Worm (Caenorhabditis elegans) whole organism, midembryonic: ENCODE measurements around the gene str-190.
"Not testable (repeated sequence)": the region's sequence is repeated elsewhere in the genome, so short reads cannot be mapped to it uniquely, and the experiment has no call there.

Experiments used
- T22C8.4 ChIP-seq: fragments of 200-800 bp; sonication (Bioruptor generic); IDR thresholded peaks from 2 replicates; pipeline ENCODE4 v1.3.6; 2022; ENCODE audit warnings: missing genetic modification characterization, missing compliant biosample characterization
- cog-1 ChIP-seq: sonication (generic microtip); optimal IDR thresholded peaks from 2 replicates; lab custom pipeline; 2016; ENCODE audit warnings: missing genetic modification characterization, missing compliant biosample characterization
- flt-1 ChIP-seq: fragments of 200-800 bp; sonication (Bioruptor generic); IDR thresholded peaks from 2 replicates; pipeline ENCODE4 v1.3.6; 2022; ENCODE audit warnings: missing genetic modification characterization, missing compliant biosample characterization
- klf-2 ChIP-seq: fragments of 200-800 bp; sonication (Bioruptor generic); conservative IDR thresholded peaks from 2 replicates; pipeline ENCODE4 v1.3.6; 2022; ENCODE audit warnings: missing genetic modification reagents, missing genetic modification characterization, missing compliant biosample characterization
- med-1 ChIP-seq: sonication (generic microtip); optimal IDR thresholded peaks from 2 replicates; lab custom pipeline; 2017; ENCODE audit warnings: missing genetic modification characterization, mild to moderate bottlenecking, missing compliant biosample characterization, antibody characterized with exemption, missing genetic modification reagents; ENCODE audit not compliant: insufficient read depth
- ref-1 ChIP-seq: fragments of 200-800 bp; sonication (Bioruptor generic); conservative IDR thresholded peaks from 2 replicates; pipeline ENCODE4 v1.3.6; 2022; ENCODE audit warnings: missing genetic modification reagents, missing genetic modification characterization, missing compliant biosample characterization
- tab-1 ChIP-seq: fragments of 200-800 bp; sonication (Bioruptor generic); IDR thresholded peaks from 2 replicates; pipeline ENCODE4 v1.3.6; 2022; ENCODE audit warnings: missing genetic modification characterization, missing compliant biosample characterization
- ztf-23 ChIP-seq: fragments of 200-800 bp; sonication (Bioruptor generic); IDR thresholded peaks from 2 replicates; pipeline ENCODE4 v1.3.6; 2022; ENCODE audit warnings: missing genetic modification reagents, missing genetic modification characterization, missing compliant biosample characterization
- ztf-29 ChIP-seq: fragments of 200-800 bp; sonication (Bioruptor generic); IDR thresholded peaks from 2 replicates; pipeline ENCODE4 v1.3.6; 2022; ENCODE audit warnings: missing genetic modification reagents, missing genetic modification characterization, missing compliant biosample characterization

str-190 gene

ce11 chrV:7478404-7478803, at the start of gene str-190:
TSS of gene str-190 (minus strand) at chrV:7478504.
- no peak for TF ChIP-seq ref-1 (GFP tag; lab: Robert Waterston, UW)
- no peak for TF ChIP-seq med-1 (GFP tag; lab: Kevin White, UChicago)

ce11 chrV:7527153-7527552, 48.8 kb upstream of the str-190 start, which contains the start of gene C54F6.17:
TSS of gene C54F6.17 (plus strand) at chrV:7527453.
- TF ChIP-seq flt-1 (GFP tag; lab: Robert Waterston, UW) (no peak), ztf-23 (GFP tag; lab: Robert Waterston, UW) (no peak), cog-1 (tag; lab: Kevin White, UChicago) (no peak), tab-1 (no peak), ztf-29 (GFP tag; lab: Robert Waterston, UW) (no peak), T22C8.4 (GFP tag; lab: Robert Waterston, UW) (no peak), ref-1 (GFP tag; lab: Robert Waterston, UW) (no peak), klf-2 (no peak), med-1 (GFP tag; lab: Kevin White, UChicago) (no peak)

ce11 chrV:7525695-7526094, 47.4 kb upstream of the str-190 start, which contains the start of gene C54F6.18:
TSS of gene C54F6.18 (plus strand) at chrV:7525995.
- TF ChIP-seq ztf-23 (GFP tag; lab: Robert Waterston, UW) (no peak), cog-1 (tag; lab: Kevin White, UChicago) (no peak), flt-1 (GFP tag; lab: Robert Waterston, UW) (no peak)

- no peak for TF ChIP-seq ref-1 (GFP tag; lab: Robert Waterston, UW)
- TF ChIP-seq cog-1 (tag; lab: Kevin White, UChicago), result no peak
- TF ChIP-seq tab-1, result no peak
- no peak for TF ChIP-seq flt-1 (GFP tag; lab: Robert Waterston, UW)
- no peak for TF ChIP-seq med-1 (GFP tag; lab: Kevin White, UChicago)
- TF ChIP-seq T22C8.4 (GFP tag; lab: Robert Waterston, UW), result no peak
- no peak for TF ChIP-seq ztf-23 (GFP tag; lab: Robert Waterston, UW)
Measured at ce11 chrV:7524447-7524846, 46.1 kb upstream of the str-190 start, which contains the start of gene C54F6.20. TSS of gene C54F6.20 (plus strand) at chrV:7524747.

ce11 chrV:7523392-7523791, 45.1 kb upstream of the str-190 start, which contains the start of gene C54F6.6:
TSS of gene C54F6.6 (plus strand) at chrV:7523692.
- no peak for TF ChIP-seq T22C8.4 (GFP tag; lab: Robert Waterston, UW)
- TF ChIP-seq flt-1 (GFP tag; lab: Robert Waterston, UW), result no peak
- no peak for TF ChIP-seq ref-1 (GFP tag; lab: Robert Waterston, UW)

ce11 chrV:7522279-7522678, 44.0 kb upstream of the str-190 start, which contains the start of gene C54F6.15:
TSS of gene C54F6.15 (minus strand) at chrV:7522379.
- no peak for TF ChIP-seq flt-1 (GFP tag; lab: Robert Waterston, UW)
- TF ChIP-seq ref-1 (GFP tag; lab: Robert Waterston, UW), result no peak
- TF ChIP-seq ztf-23 (GFP tag; lab: Robert Waterston, UW), result no peak
- no peak for TF ChIP-seq tab-1
- no peak for TF ChIP-seq ztf-29 (GFP tag; lab: Robert Waterston, UW)

ce11 chrV:7521304-7521703, 43.0 kb upstream of the str-190 start:
- no peak for TF ChIP-seq flt-1 (GFP tag; lab: Robert Waterston, UW)
- TF ChIP-seq T22C8.4 (GFP tag; lab: Robert Waterston, UW), result no peak
- no peak for TF ChIP-seq ztf-29 (GFP tag; lab: Robert Waterston, UW)
- TF ChIP-seq ztf-23 (GFP tag; lab: Robert Waterston, UW), result no peak
- no peak for TF ChIP-seq cog-1 (tag; lab: Kevin White, UChicago)
- no peak for TF ChIP-seq tab-1
- no peak for TF ChIP-seq med-1 (GFP tag; lab: Kevin White, UChicago)
- no peak for TF ChIP-seq klf-2
- TF ChIP-seq ref-1 (GFP tag; lab: Robert Waterston, UW), result no peak

- no peak for TF ChIP-seq ztf-29 (GFP tag; lab: Robert Waterston, UW)
- TF ChIP-seq ztf-23 (GFP tag; lab: Robert Waterston, UW), result no peak
- TF ChIP-seq ref-1 (GFP tag; lab: Robert Waterston, UW), result no peak
Measured at ce11 chrV:7520077-7520476, 41.8 kb upstream of the str-190 start, which contains the start of gene srb-19. TSS of gene srb-19 (minus strand) at chrV:7520177.

- TF ChIP-seq cog-1 (tag; lab: Kevin White, UChicago) (no peak), ztf-29 (GFP tag; lab: Robert Waterston, UW) (no peak), tab-1 (no peak), klf-2 (no peak)
Measured at ce11 chrV:7514939-7515338, 36.6 kb upstream of the str-190 start, which contains the start of gene srb-18. TSS of gene srb-18 (plus strand) at chrV:7515239.

- not testable (repeated sequence) for TF ChIP-seq med-1 (GFP tag; lab: Kevin White, UChicago); ztf-23 (GFP tag; lab: Robert Waterston, UW); ref-1 (GFP tag; lab: Robert Waterston, UW)
Measured at ce11 chrV:7511465-7511864, 33.2 kb upstream of the str-190 start, which contains the start of gene nhr-171. TSS of gene nhr-171 (plus strand) at chrV:7511765.

ce11 chrV:7508566-7509044, 30.3 kb upstream of the str-190 start, which contains the start of the genes str-31 and nhr-172:
TSS of gene str-31 (minus strand) at chrV:7508666.
TSS of gene nhr-172 (plus strand) at chrV:7508994.
- TF ChIP-seq flt-1 (GFP tag; lab: Robert Waterston, UW) (no peak), klf-2 (no peak), med-1 (GFP tag; lab: Kevin White, UChicago) (no peak), ref-1 (GFP tag; lab: Robert Waterston, UW) (no peak)
